Fruit fly (Drosophila melanogaster): ENCODE data around the gene CG44422.

CG44422 gene

DNA sequence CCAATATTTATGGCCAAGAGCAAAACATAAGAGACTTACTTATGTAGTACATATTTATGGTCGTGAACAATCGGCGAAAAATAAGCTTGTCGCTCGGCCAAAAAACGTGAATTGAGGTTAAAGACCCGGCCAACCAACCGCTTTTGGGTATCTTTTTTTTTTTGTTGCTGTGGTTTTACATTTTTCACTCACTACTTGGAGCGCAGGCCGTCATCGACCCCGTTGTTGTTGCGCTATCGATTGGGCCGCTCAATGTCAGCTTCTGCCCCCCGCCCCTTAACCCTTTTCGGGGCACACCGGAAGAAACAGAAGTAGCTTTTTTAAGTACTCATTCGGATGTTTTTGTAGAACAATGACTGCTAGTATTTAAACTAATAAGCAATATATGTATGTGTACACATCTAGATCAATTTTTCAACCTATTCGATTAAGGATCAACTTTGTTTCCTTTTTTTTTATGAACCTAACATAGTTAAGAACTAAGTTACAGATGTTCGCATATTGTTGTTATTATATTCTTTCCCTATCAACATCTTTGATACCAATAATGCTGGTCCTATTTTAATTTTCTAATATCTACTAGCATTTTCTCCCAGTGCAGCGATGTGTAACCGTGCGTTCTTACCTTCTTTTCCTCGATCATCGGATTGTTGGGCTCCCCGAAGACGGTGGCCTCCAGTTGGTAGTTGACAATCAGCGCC lies 35.6 kb upstream of the CG44422 start:
- no peak for TF ChIP-seq psq (optimal IDR thresholded peaks at IDR 0.05)
- TF ChIP-seq pan (optimal IDR thresholded peaks at IDR 0.05): no peak
- no peak for TF ChIP-seq Dll (optimal IDR thresholded peaks at IDR 0.05)
- TF ChIP-seq EcR (GFP tag; optimal IDR thresholded peaks at IDR 0.05): no peak
- TF ChIP-seq CG8478 (optimal IDR thresholded peaks at IDR 0.05): no peak
- TF ChIP-seq usp (GFP tag; optimal IDR thresholded peaks at IDR 0.05): no peak

DNA sequence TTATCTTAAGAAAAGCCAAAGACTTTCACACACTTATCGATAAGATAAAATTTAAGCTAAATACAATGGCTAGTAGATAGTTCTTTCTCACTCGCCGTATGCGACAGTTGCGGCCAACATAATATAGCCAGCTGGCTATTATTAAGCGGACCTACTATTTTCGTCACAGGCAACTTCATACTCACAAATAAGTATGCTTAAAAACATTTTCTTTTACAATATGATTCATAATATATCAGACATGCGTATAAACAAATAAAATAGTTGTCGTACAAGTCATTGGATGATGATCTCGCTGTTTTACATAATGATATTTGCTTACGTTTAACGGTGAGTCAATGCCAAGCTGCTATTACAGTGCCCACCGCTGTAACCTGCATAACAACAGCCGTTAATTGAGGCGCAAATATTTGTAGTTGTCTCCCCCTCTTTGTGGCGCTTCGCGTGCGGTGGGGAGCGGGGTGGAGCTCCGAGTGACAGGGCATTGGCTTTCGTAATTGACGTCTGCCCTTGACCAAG lies 23.7 kb upstream of the CG44422 start:
- TF ChIP-seq pan (optimal IDR thresholded peaks at IDR 0.05) (no peak), Dll (optimal IDR thresholded peaks at IDR 0.05) (peak; percentile 11), EcR (GFP tag; optimal IDR thresholded peaks at IDR 0.05) (no peak), usp (GFP tag; optimal IDR thresholded peaks at IDR 0.05) (no peak), psq (optimal IDR thresholded peaks at IDR 0.05) (no peak)

DNA sequence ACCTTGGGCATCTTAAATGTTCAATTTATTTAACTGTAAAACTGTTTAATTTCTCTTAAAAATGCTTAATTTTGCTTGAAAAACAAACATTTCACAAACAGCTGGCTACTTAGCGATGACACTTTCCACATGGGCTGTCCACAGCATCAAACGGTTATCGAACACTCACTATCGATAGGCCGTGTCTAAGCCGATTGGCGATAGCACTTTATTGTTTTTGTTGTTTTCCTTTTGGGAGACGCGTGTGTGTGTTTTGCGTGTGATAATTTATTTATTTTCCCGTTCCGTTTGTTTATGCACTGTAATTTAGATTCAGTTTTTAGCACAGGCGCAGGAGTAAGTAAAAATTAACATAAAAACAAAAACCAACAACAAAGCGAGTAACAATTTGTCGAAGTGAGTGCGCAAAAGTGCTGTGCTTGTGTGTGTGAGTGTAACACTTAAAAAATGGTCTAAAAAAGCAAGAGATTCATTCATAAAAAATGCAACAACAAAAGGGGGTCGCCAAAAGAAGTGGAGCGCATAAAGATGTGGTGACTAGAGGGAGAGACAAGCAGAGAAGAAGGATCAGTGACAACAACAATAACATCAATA lies 22.7 kb upstream of the CG44422 start, which contains the start of gene Gapvd1:
Gene Gapvd1, plus strand, starts transcription at position 211 of the 594 bp plus-strand sequence.
- TF ChIP-seq psq (optimal IDR thresholded peaks at IDR 0.05) (no peak), EcR (GFP tag; optimal IDR thresholded peaks at IDR 0.05) (no peak), pan (optimal IDR thresholded peaks at IDR 0.05) (no peak), CG8478 (optimal IDR thresholded peaks at IDR 0.05) (peak; percentile 41)

- no peak for TF ChIP-seq pan (optimal IDR thresholded peaks at IDR 0.05)
- TF ChIP-seq CG8478 (optimal IDR thresholded peaks at IDR 0.05): no peak
- no peak for TF ChIP-seq Dll (optimal IDR thresholded peaks at IDR 0.05)
Observed at dm6 chrX:11322659-11323058, 20.1 kb upstream of the CG44422 start.

- TF ChIP-seq Dll (optimal IDR thresholded peaks at IDR 0.05) (no peak), EcR (GFP tag; optimal IDR thresholded peaks at IDR 0.05) (no peak), psq (optimal IDR thresholded peaks at IDR 0.05) (no peak), pan (optimal IDR thresholded peaks at IDR 0.05) (no peak), usp (GFP tag; optimal IDR thresholded peaks at IDR 0.05) (no peak), CG8478 (optimal IDR thresholded peaks at IDR 0.05) (no peak)
Observed at dm6 chrX:11322257-11322656, 19.7 kb upstream of the CG44422 start, which contains the start of gene sisA. Gene sisA, minus strand, starts transcription at chrX:11322357.

DNA sequence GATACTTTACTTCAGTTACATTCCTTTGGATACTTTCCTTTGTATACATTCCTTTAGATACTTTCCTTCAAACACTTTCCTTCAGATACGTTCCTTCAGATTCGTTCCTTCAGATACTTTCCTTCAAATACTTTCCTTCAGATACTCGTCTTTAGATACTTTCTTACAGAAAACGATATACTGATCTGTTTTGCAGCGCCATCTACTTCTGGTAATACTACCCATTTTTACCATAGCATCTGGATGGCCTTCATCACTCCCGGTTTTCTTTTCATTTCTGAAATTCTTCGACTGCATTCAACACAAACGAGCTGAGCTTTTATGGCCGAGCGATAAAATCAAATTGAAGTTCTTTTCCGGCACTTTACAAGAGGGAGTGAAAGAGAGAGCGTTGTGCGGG lies 17.3 kb upstream of the CG44422 start:
- no peak for TF ChIP-seq EcR (GFP tag; optimal IDR thresholded peaks at IDR 0.05)
- no peak for TF ChIP-seq pan (optimal IDR thresholded peaks at IDR 0.05)
- no peak for TF ChIP-seq psq (optimal IDR thresholded peaks at IDR 0.05)
- TF ChIP-seq CG8478 (optimal IDR thresholded peaks at IDR 0.05): no peak
- no peak for TF ChIP-seq usp (GFP tag; optimal IDR thresholded peaks at IDR 0.05)
- TF ChIP-seq Dll (optimal IDR thresholded peaks at IDR 0.05): no peak

DNA sequence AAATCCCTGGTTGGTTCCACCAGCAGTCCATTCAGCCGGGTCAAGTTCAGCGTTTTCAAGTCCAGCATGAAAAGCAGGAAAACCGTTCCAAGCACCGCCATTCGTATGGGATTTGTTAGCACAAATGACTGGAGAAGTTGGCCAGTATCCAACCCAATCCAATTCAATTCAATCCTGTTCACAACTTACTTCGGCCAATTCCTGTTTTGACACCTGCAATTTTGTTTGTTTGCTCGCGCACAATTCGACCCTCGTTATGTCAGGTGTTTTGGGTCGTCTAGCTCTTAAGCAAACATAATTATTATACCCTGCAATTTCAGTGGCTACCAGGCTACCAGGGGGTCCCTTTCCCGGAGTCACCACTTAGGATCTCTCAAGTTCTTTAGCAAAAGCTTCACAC lies 8.5 kb upstream of the CG44422 start, which contains the start of gene Ir10a:
Gene Ir10a, minus strand, starts transcription at position 101 of the 400 bp plus-strand sequence.
- no peak for TF ChIP-seq psq (optimal IDR thresholded peaks at IDR 0.05)
- no peak for TF ChIP-seq CG8478 (optimal IDR thresholded peaks at IDR 0.05)
- TF ChIP-seq usp (GFP tag; optimal IDR thresholded peaks at IDR 0.05): no peak
- TF ChIP-seq pan (optimal IDR thresholded peaks at IDR 0.05): no peak
- no peak for TF ChIP-seq EcR (GFP tag; optimal IDR thresholded peaks at IDR 0.05)
- TF ChIP-seq Dll (optimal IDR thresholded peaks at IDR 0.05): no peak

DNA sequence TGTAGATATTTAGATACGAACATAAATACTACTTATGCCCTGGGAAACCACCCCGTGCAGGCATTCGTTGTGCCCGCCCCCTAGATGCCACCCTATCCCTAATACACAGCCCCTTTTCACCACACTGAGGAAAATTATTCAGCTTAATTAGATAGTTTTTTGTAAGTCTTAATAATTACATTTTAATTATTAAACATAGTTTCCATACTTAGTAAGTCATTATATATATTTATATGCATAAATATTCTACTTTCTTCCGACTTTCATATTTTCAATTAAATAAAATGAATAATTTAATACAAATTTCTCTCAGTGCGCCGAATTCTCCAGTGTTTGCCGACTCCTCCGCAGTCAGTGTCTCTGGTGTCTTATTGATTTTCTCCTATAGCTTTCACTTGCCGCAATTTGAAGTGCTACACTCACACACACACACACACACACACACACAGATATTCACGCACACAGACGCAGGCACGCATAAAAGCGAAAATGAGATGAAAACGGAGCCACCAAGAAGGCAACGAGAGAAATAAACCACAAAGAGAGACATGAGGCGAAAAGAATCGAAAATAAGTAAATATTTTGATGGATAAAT lies 7.1 kb downstream of the CG44422 start:
- no peak for TF ChIP-seq usp (GFP tag; optimal IDR thresholded peaks at IDR 0.05)

DNA sequence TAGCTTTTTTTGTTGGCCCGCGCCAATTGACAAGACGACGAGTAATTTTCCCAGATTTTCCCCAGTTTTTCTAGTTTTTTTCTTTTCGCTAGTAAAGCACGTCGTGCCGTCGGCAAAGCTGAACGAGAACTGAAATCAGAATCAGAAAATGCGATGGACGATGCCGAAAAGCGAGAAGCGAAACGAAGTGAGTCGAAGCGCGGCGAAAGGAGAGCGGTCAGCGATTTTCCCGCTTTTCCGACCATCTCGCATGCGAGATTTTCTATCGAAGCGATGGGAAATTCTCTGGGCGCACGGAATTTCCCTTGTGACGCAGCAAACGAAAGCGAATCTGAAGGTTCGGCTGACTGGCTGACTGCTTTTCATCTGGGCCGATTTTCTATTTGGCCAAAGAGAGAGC lies 9.0 kb downstream of the CG44422 start:
- TF ChIP-seq CG8478 (optimal IDR thresholded peaks at IDR 0.05) (no peak), psq (optimal IDR thresholded peaks at IDR 0.05) (no peak), pan (optimal IDR thresholded peaks at IDR 0.05) (no peak), usp (GFP tag; optimal IDR thresholded peaks at IDR 0.05) (no peak), EcR (GFP tag; optimal IDR thresholded peaks at IDR 0.05) (no peak), Dll (optimal IDR thresholded peaks at IDR 0.05) (no peak)

DNA sequence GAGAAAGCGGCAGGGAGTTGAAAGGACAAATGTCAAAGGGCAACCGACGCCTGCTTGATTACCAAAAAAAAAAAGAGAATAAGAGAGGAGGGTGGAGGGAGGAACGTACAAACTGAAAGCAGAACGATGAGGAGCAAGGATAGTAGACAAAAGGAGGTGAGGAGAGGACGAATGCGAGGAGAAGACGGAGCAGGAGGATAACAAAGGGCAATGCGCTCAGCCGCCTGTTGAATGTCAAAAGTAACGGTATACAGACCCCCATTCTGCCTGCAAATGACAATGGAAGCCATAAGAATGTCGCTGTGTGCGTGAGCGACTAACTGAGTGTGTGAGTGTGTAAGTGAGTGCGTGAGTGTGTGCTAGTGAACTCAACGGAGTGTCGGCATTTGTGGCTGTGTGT lies 17.6 kb downstream of the CG44422 start:
- TF ChIP-seq EcR (GFP tag; optimal IDR thresholded peaks at IDR 0.05) (no peak), CG8478 (optimal IDR thresholded peaks at IDR 0.05) (no peak), usp (GFP tag; optimal IDR thresholded peaks at IDR 0.05) (no peak), Dll (optimal IDR thresholded peaks at IDR 0.05) (no peak)

DNA sequence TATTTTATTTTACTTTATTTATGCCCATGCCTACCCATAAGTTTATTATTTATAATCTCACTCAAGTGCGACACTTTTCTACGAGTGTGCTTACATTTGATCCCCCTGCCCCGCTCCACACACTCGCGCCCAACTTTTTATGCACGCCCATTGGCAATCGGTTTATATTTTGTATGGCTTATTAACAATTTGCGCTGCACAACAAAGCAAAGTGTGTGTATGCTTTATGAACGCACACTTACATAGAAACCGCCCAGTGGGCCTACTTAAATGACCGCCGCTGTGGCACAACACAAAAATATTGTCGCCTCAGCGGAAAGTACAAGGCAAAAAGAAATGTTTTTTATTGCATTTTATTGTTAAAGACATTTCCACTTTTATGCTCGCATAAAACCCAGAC lies 19.0 kb downstream of the CG44422 start:
- TF ChIP-seq CG8478 (optimal IDR thresholded peaks at IDR 0.05) (no peak), EcR (GFP tag; optimal IDR thresholded peaks at IDR 0.05) (no peak), psq (optimal IDR thresholded peaks at IDR 0.05) (no peak), Dll (optimal IDR thresholded peaks at IDR 0.05) (no peak), pan (optimal IDR thresholded peaks at IDR 0.05) (no peak), usp (GFP tag; optimal IDR thresholded peaks at IDR 0.05) (no peak)

DNA sequence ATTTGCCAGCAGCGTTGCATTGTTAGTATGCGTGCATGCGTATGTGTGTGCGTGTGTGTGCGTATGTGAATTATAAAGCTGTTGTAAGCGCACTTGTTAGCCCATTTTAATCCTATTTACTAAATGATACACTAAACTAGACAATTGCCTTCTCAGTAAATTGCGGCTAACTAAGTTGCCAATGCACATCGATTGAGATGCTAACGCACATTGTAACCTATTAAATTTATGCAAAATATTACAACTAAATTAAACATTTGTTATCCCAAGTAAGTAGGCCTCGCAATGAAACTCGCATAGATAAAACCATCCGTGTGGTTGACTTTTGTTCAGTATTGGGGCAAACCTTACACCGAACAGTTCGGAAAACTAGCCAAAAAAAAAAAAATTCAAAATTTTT lies 54.6 kb downstream of the CG44422 start, which contains the start of gene CG15198:
Gene CG15198, plus strand, starts transcription at position 301 of the 400 bp plus-strand sequence.
- TF ChIP-seq pan (optimal IDR thresholded peaks at IDR 0.05) (no peak), EcR (GFP tag; optimal IDR thresholded peaks at IDR 0.05) (no peak), usp (GFP tag; optimal IDR thresholded peaks at IDR 0.05) (no peak), CG8478 (optimal IDR thresholded peaks at IDR 0.05) (no peak), Dll (optimal IDR thresholded peaks at IDR 0.05) (no peak), psq (optimal IDR thresholded peaks at IDR 0.05) (no peak)

All from whole organism.